Worm (Caenorhabditis elegans) whole organism, L1 larva: Measurements from ENCODE around the gene glod-4.

ENCODE experiments used
- C16A3.4 ChIP-seq: fragments of 150-350 bp; optimal IDR thresholded peaks from 2 replicates; lab custom pipeline; 2014; ENCODE audit warnings: missing biosample characterization, missing genetic modification characterization
- F16B12.6 ChIP-seq: fragments of 150-350 bp; optimal IDR thresholded peaks from 2 replicates; lab custom pipeline; 2014; ENCODE audit warnings: missing biosample characterization, missing genetic modification characterization
- Y116A8C.19 ChIP-seq: sonication (generic microtip); optimal IDR thresholded peaks from 2 replicates; lab custom pipeline; 2016; ENCODE audit warnings: missing compliant biosample characterization, missing genetic modification characterization, borderline replicate concordance
- aha-1 ChIP-seq: fragments of 150-350 bp; optimal IDR thresholded peaks from 2 replicates; lab custom pipeline; 2014; ENCODE audit warnings: missing biosample characterization, missing genetic modification characterization
- aly-2 ChIP-seq: fragments of 150-350 bp; optimal IDR thresholded peaks from 2 replicates; lab custom pipeline; 2014; ENCODE audit warnings: missing biosample characterization, missing genetic modification characterization
- ama-1 ChIP-seq: fragments of 150-350 bp; optimal IDR thresholded peaks from 2 replicates; lab custom pipeline; 2014
- ceh-63 ChIP-seq: fragments of 200-800 bp; sonication (Bioruptor generic); optimal IDR thresholded peaks from 2 replicates; lab custom pipeline; 2018; ENCODE audit warnings: mild to moderate bottlenecking, missing genetic modification characterization, missing compliant biosample characterization
- ceh-88 ChIP-seq: fragments of 200-800 bp; sonication (Bioruptor generic); IDR thresholded peaks from 2 replicates; pipeline ENCODE4 v1.3.6; 2022; ENCODE audit warnings: missing genetic modification characterization, missing compliant biosample characterization
- efl-1 ChIP-seq, 4 experiments: fragments of 150-350 bp; optimal IDR thresholded peaks in 3 of 4; peaks in 1 of 4; 1 replicate in 1 of 4; 2 replicates in 3 of 4; lab custom pipeline; 2014; ENCODE audit warnings: missing biosample characterization in 2 of 4, missing genetic modification characterization in 2 of 4, missing genetic modification reagents in 2 of 4
- efl-3 ChIP-seq: fragments of 200-800 bp; sonication (Bioruptor generic); optimal IDR thresholded peaks from 2 replicates; lab custom pipeline; 2018; ENCODE audit warnings: mild to moderate bottlenecking, missing genetic modification characterization, missing compliant biosample characterization
- egl-13 ChIP-seq: sonication (generic microtip); optimal IDR thresholded peaks from 2 replicates; lab custom pipeline; 2016; ENCODE audit warnings: missing genotype, missing genetic modification reagents, missing genetic modification characterization, missing compliant biosample characterization
- egl-27 ChIP-seq, 2 experiments: fragments of 150-350 bp in 1 of 2; sonication (generic microtip); optimal IDR thresholded peaks; 3 replicates each; lab custom pipeline; 2017 to 2018; ENCODE audit warnings: missing biosample characterization in 2 of 2, missing genetic modification characterization in 2 of 2, missing genetic modification reagents in 2 of 2
- elt-2 ChIP-seq: sonication (generic microtip); optimal IDR thresholded peaks from 2 replicates; lab custom pipeline; 2016; ENCODE audit warnings: missing genetic modification characterization, mild to moderate bottlenecking, inconsistent platforms, missing compliant biosample characterization, missing genetic modification reagents
- ets-5 ChIP-seq: fragments of 200-800 bp; sonication (Bioruptor generic); IDR thresholded peaks from 2 replicates; pipeline ENCODE4 v1.3.6; 2022; ENCODE audit warnings: missing genetic modification characterization, missing compliant biosample characterization
- fkh-10 ChIP-seq: sonication (generic microtip); optimal IDR thresholded peaks from 2 replicates; lab custom pipeline; 2017; ENCODE audit warnings: missing biosample characterization, missing genetic modification reagents, missing genetic modification characterization
- hlh-4 ChIP-seq: sonication (generic microtip); optimal IDR thresholded peaks from 2 replicates; lab custom pipeline; 2016; ENCODE audit warnings: mild to moderate bottlenecking, missing genetic modification characterization, missing compliant biosample characterization
- hpl-2 ChIP-seq: fragments of 150-350 bp; optimal IDR thresholded peaks from 2 replicates; lab custom pipeline; 2014; ENCODE audit warnings: missing biosample characterization, missing genetic modification reagents, missing genetic modification characterization
- lir-3 ChIP-seq: sonication (generic microtip); optimal IDR thresholded peaks from 2 replicates; lab custom pipeline; 2016; ENCODE audit warnings: mild to moderate bottlenecking, missing genetic modification characterization, moderate library complexity, missing compliant biosample characterization; ENCODE audit not compliant: poor library complexity
- lsy-2 ChIP-seq, 2 experiments: fragments of 150-350 bp; optimal IDR thresholded peaks; 2 replicates each; lab custom pipeline; 2014; ENCODE audit warnings: missing biosample characterization in 2 of 2, missing genetic modification characterization in 2 of 2
- mab-9 ChIP-seq: fragments of 200-800 bp; sonication (Bioruptor generic); IDR thresholded peaks from 2 replicates; pipeline ENCODE4 v1.3.6; 2022; ENCODE audit warnings: missing genetic modification reagents, missing genetic modification characterization, missing compliant biosample characterization
- mef-2 ChIP-seq: fragments of 150-350 bp; optimal IDR thresholded peaks from 2 replicates; lab custom pipeline; 2014; ENCODE audit warnings: missing biosample characterization, missing genetic modification characterization
- mep-1 ChIP-seq: fragments of 150-350 bp; optimal IDR thresholded peaks from 2 replicates; lab custom pipeline; 2014; ENCODE audit warnings: missing biosample characterization, missing genetic modification characterization
- nhr-19 ChIP-seq: fragments of 200-800 bp; sonication (Bioruptor generic); conservative IDR thresholded peaks from 2 replicates; pipeline ENCODE4 v1.3.6; 2022; ENCODE audit warnings: missing genetic modification characterization, missing compliant biosample characterization
- nhr-47 ChIP-seq: sonication (generic microtip); optimal IDR thresholded peaks from 2 replicates; lab custom pipeline; 2016; ENCODE audit warnings: mild to moderate bottlenecking, missing genetic modification characterization, moderate library complexity, missing compliant biosample characterization
- nhr-71 ChIP-seq: sonication (generic microtip); optimal IDR thresholded peaks from 2 replicates; lab custom pipeline; 2016; ENCODE audit warnings: mild to moderate bottlenecking, missing genetic modification characterization, moderate library complexity, missing compliant biosample characterization
- nhr-77 ChIP-seq: fragments of 150-350 bp; optimal IDR thresholded peaks from 2 replicates; lab custom pipeline; 2014; ENCODE audit warnings: missing biosample characterization, missing genetic modification characterization
- nhr-84 ChIP-seq: sonication (generic microtip); optimal IDR thresholded peaks from 2 replicates; lab custom pipeline; 2017; ENCODE audit warnings: missing biosample characterization, missing genetic modification characterization
- nhr-85 ChIP-seq: sonication (generic microtip); peaks from one replicate; lab custom pipeline; 2016; ENCODE audit warnings: missing genetic modification characterization, inconsistent platforms, missing compliant biosample characterization
- rnt-1 ChIP-seq: sonication (generic microtip); optimal IDR thresholded peaks from 2 replicates; lab custom pipeline; 2016; ENCODE audit warnings: mild to moderate bottlenecking, missing genetic modification characterization, moderate library complexity, missing compliant biosample characterization
- skn-1 ChIP-seq: fragments of 150-350 bp; optimal IDR thresholded peaks from 2 replicates; lab custom pipeline; 2014; ENCODE audit warnings: missing biosample characterization, missing genetic modification characterization
- sox-4 ChIP-seq: sonication (generic microtip); optimal IDR thresholded peaks from 2 replicates; lab custom pipeline; 2016; ENCODE audit warnings: missing genetic modification characterization, missing compliant biosample characterization
- swsn-7 ChIP-seq: sonication (generic microtip); optimal IDR thresholded peaks from 2 replicates; lab custom pipeline; 2016; ENCODE audit warnings: missing genetic modification characterization, missing compliant biosample characterization
- unc-130 ChIP-seq: fragments of 150-350 bp; optimal IDR thresholded peaks from 2 replicates; lab custom pipeline; 2017; ENCODE audit warnings: missing biosample characterization, missing genetic modification characterization, inconsistent platforms
- zip-4 ChIP-seq: fragments of 200-800 bp; sonication (Bioruptor generic); optimal IDR thresholded peaks from 2 replicates; lab custom pipeline; 2018; ENCODE audit warnings: mild to moderate bottlenecking, missing genetic modification characterization, moderate library complexity, missing compliant biosample characterization
- ztf-4 ChIP-seq: fragments of 150-350 bp; optimal IDR thresholded peaks from 2 replicates; lab custom pipeline; 2014; ENCODE audit warnings: missing biosample characterization, missing genetic modification characterization

Gene glod-4

ce11 chrIII:4151548-4152104 is 1.8 kb upstream of the glod-4 start, which contains the start of the genes wht-3 and har-1:
TSS of gene wht-3 (minus strand) at chrIII:4151598.
TSS of gene har-1 (plus strand) at chrIII:4152054.
- peak; percentile 18 for TF ChIP-seq nhr-71 (tag; lab: Kevin White, UChicago)
- no peak for TF ChIP-seq mab-9 (GFP tag; lab: Robert Waterston, UW)
- TF ChIP-seq skn-1 (tag; lab: Kevin White, UChicago), result peak; percentile 57
- TF ChIP-seq zip-4 (GFP tag; lab: Kevin White, UChicago), result peak; percentile 26
- no peak for TF ChIP-seq ets-5 (GFP tag; lab: Robert Waterston, UW)
- TF ChIP-seq sox-4 (tag; lab: Kevin White, UChicago), result no peak
- TF ChIP-seq ceh-88, result peak; percentile 28; the same call in 1 of the 2 replicates
- peak; percentile 37 for TF ChIP-seq nhr-85 (tag; lab: Kevin White, UChicago)
- peak; percentile 39 for TF ChIP-seq mep-1 (tag; lab: Kevin White, UChicago)
- TF ChIP-seq efl-1 (optimal IDR thresholded peaks at IDR 0.05; lab: Kevin White, UChicago), result peak in 1 of 2 experiments; percentile 3
- no peak for TF ChIP-seq efl-1 (GFP tag; optimal IDR thresholded peaks at IDR 0.05 in 1 of 2; lab: Kevin White, UChicago)
- TF ChIP-seq lir-3 (tag; lab: Kevin White, UChicago), result no peak
- no peak for TF ChIP-seq nhr-19 (GFP tag; lab: Robert Waterston, UW)
- TF ChIP-seq unc-130 (tag; lab: Kevin White, UChicago), result no peak
- no peak for TF ChIP-seq ceh-63
- TF ChIP-seq lsy-2 (tag; optimal IDR thresholded peaks at IDR 0.05; lab: Kevin White, UChicago), result no peak
- no peak for TF ChIP-seq rnt-1 (tag; lab: Kevin White, UChicago)
- TF ChIP-seq elt-2 (tag; lab: Kevin White, UChicago), result no peak
- no peak for TF ChIP-seq egl-27 (tag; optimal IDR thresholded peaks at IDR 0.05; lab: Kevin White, UChicago)

ce11 chrIII:4152309-4152708 is 1.1 kb upstream of the glod-4 start:
- no peak for TF ChIP-seq fkh-10 (GFP tag; lab: Kevin White, UChicago)
- TF ChIP-seq ztf-4 (tag; lab: Kevin White, UChicago), result no peak
- no peak for TF ChIP-seq C16A3.4
- no peak for TF ChIP-seq hpl-2 (GFP tag; lab: Kevin White, UChicago)
- no peak for TF ChIP-seq nhr-19 (GFP tag; lab: Robert Waterston, UW)
- no peak for TF ChIP-seq egl-13 (tag; lab: Kevin White, UChicago)
- no peak for TF ChIP-seq unc-130 (tag; lab: Kevin White, UChicago)
- TF ChIP-seq Y116A8C.19 (tag; lab: Kevin White, UChicago), result no peak
- TF ChIP-seq elt-2 (tag; lab: Kevin White, UChicago), result no peak
- no peak for TF ChIP-seq aly-2 (tag; lab: Kevin White, UChicago)
- no peak for TF ChIP-seq mef-2 (tag; lab: Kevin White, UChicago)
- no peak for TF ChIP-seq nhr-47 (tag; lab: Kevin White, UChicago)
- no peak for TF ChIP-seq F16B12.6
- TF ChIP-seq egl-27 (tag; optimal IDR thresholded peaks at IDR 0.05; lab: Kevin White, UChicago), result no peak
- no peak for TF ChIP-seq hlh-4 (tag; lab: Kevin White, UChicago)
- no peak for TF ChIP-seq efl-3 (GFP tag; lab: Kevin White, UChicago)
- TF ChIP-seq, all 84 proteins: peak for 0

DNA sequence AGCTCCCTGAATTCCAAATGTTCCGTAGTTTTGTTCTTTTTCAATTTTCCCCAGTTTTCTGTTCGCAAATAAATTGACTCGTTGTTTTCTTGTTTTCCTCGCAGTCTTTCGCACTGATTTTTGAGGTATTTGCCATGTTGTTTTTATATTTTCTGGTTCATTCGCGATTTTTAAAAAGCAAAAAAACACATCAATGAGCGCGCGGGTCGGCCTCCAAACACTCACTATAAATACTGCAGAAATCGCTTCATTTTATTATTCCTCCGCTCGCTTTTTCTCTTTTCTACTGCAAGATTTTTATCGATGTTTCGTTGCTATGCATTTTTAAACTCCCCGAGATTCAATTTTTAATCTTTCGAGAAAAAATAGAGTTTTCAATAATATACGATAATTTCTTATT is 571 bp upstream of the glod-4 start:
- TF ChIP-seq ama-1 (peak; percentile 4), nhr-84 (tag; lab: Kevin White, UChicago) (no peak), nhr-77 (no peak), efl-1 (optimal IDR thresholded peaks at IDR 0.05; lab: Kevin White, UChicago) (no peak), efl-1 (GFP tag; optimal IDR thresholded peaks at IDR 0.05 in 1 of 2; lab: Kevin White, UChicago) (peak in 1 of 2 experiments; percentile 62), F16B12.6 (no peak)
- TF ChIP-seq, all 84 proteins: peak for 2

DNA sequence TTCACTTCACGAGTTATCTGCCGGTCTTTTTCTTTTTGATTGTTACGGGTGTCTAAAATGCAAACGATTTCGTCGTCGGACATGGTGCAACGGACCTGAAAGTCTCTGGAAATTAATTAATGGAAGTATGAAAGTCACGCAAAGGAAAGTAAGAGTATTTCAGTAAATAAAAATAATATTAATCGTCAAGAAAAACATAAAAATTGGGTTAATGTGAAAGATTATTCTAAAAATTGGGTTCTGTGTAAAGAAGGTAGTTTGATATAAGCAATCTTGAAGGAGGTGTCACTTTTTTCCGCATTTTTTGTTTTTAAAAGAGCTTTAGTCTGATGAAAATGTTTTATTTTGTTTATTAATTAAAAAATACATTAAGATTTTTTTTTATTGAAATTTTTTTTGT is 3.9 kb downstream of the glod-4 start, which contains the start of gene C16C10.9:
C16C10.9 (minus strand) TSS at position 101 of the 400 bp plus-strand sequence.
- no peak for TF ChIP-seq skn-1 (tag; lab: Kevin White, UChicago)
- no peak for TF ChIP-seq ets-5 (GFP tag; lab: Robert Waterston, UW)
- TF ChIP-seq swsn-7, result no peak
- no peak for TF ChIP-seq aha-1
- TF ChIP-seq, all 84 proteins: peak for 0
